Fruit fly (Drosophila melanogaster): ENCODE measurements around the gene CG32982.

Gene CG32982

dm6 chr2L:9190270-9190669 lies 64.7 kb downstream of the CG32982 start (continued):
- TF ChIP-seq lola (GFP tag; optimal IDR thresholded peaks at IDR 0.05) (peak in 1 of 3 experiments; percentile 47), CkIIα-i1 (GFP tag; IDR thresholded peaks at IDR 0.05) (no peak), disco-r (GFP tag; optimal IDR thresholded peaks at IDR 0.05) (no peak), gfzf (GFP tag; optimal IDR thresholded peaks at IDR 0.05) (no peak), CG12299 (tag; optimal IDR thresholded peaks at IDR 0.05) (peak; percentile 12), fd96Cb (tag; optimal IDR thresholded peaks at IDR 0.05) (no peak), mld (GFP tag; IDR thresholded peaks at IDR 0.05; ENCODE audit: partially characterized antibody) (no peak), z (GFP tag; IDR thresholded peaks at IDR 0.05) (no peak), CG10462 (GFP tag; optimal IDR thresholded peaks at IDR 0.05) (no peak), Side (GFP tag; optimal IDR thresholded peaks at IDR 0.05) (peak; percentile 25), HHEX (GFP tag; optimal IDR thresholded peaks at IDR 0.05) (peak; percentile 32), ci (GFP tag; IDR thresholded peaks at IDR 0.05) (peak; percentile 79), Lhr (GFP tag; optimal IDR thresholded peaks at IDR 0.05) (peak; percentile 65), CG14710 (tag; optimal IDR thresholded peaks at IDR 0.05) (peak; percentile 59), CG8359 (GFP tag; optimal IDR thresholded peaks at IDR 0.05; ENCODE audit: borderline replicate concordance) (peak; percentile 48), Blimp-1 (GFP tag; optimal IDR thresholded peaks at IDR 0.05) (peak; percentile 74), sd (tag; optimal IDR thresholded peaks at IDR 0.05) (peak; percentile 14), CG1529 (GFP tag; optimal IDR thresholded peaks at IDR 0.05) (peak; percentile 79), CG2116 (GFP tag; optimal IDR thresholded peaks at IDR 0.05) (peak; percentile 9), CrebB (tag; optimal IDR thresholded peaks at IDR 0.05) (peak; percentile 47), Kr (GFP tag; optimal IDR thresholded peaks at IDR 0.05) (peak; percentile 32), ewg (GFP tag; optimal IDR thresholded peaks at IDR 0.05) (peak; percentile 58), sens (GFP tag) (peak; percentile 92), CG18619 (GFP tag; optimal IDR thresholded peaks at IDR 0.05) (no peak), Camta (GFP tag; optimal IDR thresholded peaks at IDR 0.05) (peak; percentile 9), Spps (tag; optimal IDR thresholded peaks at IDR 0.05) (peak; percentile 28), Mad (GFP tag; optimal IDR thresholded peaks at IDR 0.05) (no peak), Poxn (GFP tag; IDR thresholded peaks at IDR 0.05) (no peak), CG34376 (GFP tag; optimal IDR thresholded peaks at IDR 0.05) (no peak), tll (GFP tag; optimal IDR thresholded peaks at IDR 0.05) (peak in 1 of 2 experiments; percentile 3), dm (GFP tag; optimal IDR thresholded peaks at IDR 0.05) (no peak), crc (GFP tag; optimal IDR thresholded peaks at IDR 0.05) (no peak), CG7372 (GFP tag; IDR thresholded peaks at IDR 0.05) (peak; percentile 34; the same call in 1 of the 2 replicates), ttk (GFP tag; IDR thresholded peaks at IDR 0.05) (peak; percentile 47; the same call in 1 of the 2 replicates), Trl (optimal IDR thresholded peaks at IDR 0.05) (no peak), Trl (GFP tag; optimal IDR thresholded peaks at IDR 0.05) (peak; percentile 38), jumu (GFP tag; optimal IDR thresholded peaks at IDR 0.05) (no peak), fu2 (GFP tag; optimal IDR thresholded peaks at IDR 0.05) (no peak), Ravus (GFP tag; IDR thresholded peaks at IDR 0.05) (no peak), D19A (tag; optimal IDR thresholded peaks at IDR 0.05) (peak; percentile 12), Sox102F (GFP tag; optimal IDR thresholded peaks at IDR 0.05) (peak; percentile 42), mam (GFP tag; optimal IDR thresholded peaks at IDR 0.05) (no peak), Med (GFP tag) (peak; percentile 72), vvl (GFP tag; IDR thresholded peaks at IDR 0.05) (peak; percentile 63; the same call in 1 of the 2 replicates), tap (tag; optimal IDR thresholded peaks at IDR 0.05) (peak; percentile 25), sima (GFP tag; optimal IDR thresholded peaks at IDR 0.05) (no peak), Hr39 (optimal IDR thresholded peaks at IDR 0.05) (no peak), dimm (GFP tag; IDR thresholded peaks at IDR 0.05) (no peak), grn (GFP tag; optimal IDR thresholded peaks at IDR 0.05) (peak; percentile 5), klu (GFP tag; IDR thresholded peaks at IDR 0.05) (no peak), CG11723 (GFP tag; optimal IDR thresholded peaks at IDR 0.05) (peak; percentile 41), da (GFP tag; optimal IDR thresholded peaks at IDR 0.05) (no peak)

Data from whole organism, embryonic.